Fruit fly (Drosophila melanogaster): ENCODE measurements around the gene Rad17.

Rad17 gene

DNA sequence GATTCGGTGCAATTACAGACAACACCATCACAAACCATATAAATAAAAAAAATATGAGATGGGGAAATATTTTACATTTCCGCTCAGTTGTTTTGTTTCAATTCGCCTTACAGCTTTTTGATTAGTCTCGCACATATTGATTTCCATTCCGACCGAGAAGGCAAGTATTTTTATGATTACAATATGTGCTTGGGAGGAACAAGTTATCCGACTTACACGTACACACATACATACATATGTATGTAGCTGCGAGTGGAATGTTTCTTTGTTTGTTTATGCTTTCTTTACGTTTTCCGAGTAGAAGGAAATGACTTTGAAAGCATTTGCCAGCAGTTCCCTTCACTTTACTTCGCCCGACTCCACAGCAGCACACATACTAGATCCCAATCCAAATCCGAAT, 12.6 kb downstream of the Rad17 start:
- no peak for TF ChIP-seq EcR (GFP tag; optimal IDR thresholded peaks at IDR 0.05)
- TF ChIP-seq Ets98B (GFP tag; IDR thresholded peaks at IDR 0.05), result no peak
- no peak for TF ChIP-seq rn (GFP tag; IDR thresholded peaks at IDR 0.05)
- no peak for TF ChIP-seq CG14655 (GFP tag; optimal IDR thresholded peaks at IDR 0.05)
- TF ChIP-seq D1 (tag; optimal IDR thresholded peaks at IDR 0.05), result no peak

DNA sequence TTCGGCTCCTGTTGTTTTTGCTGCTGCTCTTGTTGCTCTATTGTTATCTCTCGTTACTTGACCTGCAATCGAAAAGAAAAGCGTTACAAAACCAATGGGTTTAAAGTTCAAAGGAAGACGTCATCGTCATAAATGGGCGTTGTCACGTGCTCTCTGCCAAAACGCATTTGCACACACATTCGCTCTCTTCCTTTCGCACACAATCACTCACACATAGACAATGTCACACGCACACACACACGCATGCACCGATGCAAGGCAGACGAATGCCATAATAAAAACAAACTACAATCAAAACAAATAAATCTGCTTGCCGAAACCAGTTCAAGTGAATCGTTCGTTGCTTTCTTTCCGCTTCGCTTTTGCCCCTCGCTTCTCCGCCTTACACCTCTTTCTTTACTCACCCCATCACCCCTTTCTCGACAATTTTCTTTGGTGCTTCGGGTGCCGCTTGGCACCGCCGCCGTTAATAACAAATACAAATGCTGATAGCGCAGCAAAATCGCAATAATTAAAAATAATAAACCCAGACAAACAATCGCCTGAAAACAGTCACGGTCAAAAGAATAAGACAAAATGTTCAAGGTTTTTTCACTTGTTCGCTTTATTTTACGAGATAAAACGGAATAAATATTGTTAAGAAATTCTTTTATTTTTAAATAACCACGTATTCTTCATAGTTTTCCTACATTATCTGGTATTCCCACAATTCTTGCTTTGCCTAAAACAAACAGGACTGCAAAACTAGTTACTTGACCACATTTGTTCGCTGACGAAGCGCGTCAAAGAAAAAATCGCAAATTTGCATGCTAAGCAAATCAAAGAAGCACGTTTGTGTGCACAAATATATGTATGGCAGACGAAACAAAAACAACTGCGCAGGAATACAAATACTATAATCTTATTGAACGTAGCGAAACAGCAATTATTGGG, 13.4 kb downstream of the Rad17 start:
- no peak for TF ChIP-seq CG13204 (GFP tag; optimal IDR thresholded peaks at IDR 0.05)
- peak; percentile 47 for TF ChIP-seq D1 (tag; optimal IDR thresholded peaks at IDR 0.05)
- peak; percentile 89 for TF ChIP-seq CG14655 (GFP tag; optimal IDR thresholded peaks at IDR 0.05)
- peak; percentile 66 for TF ChIP-seq Ets98B (GFP tag; IDR thresholded peaks at IDR 0.05)
- peak; percentile 78 for TF ChIP-seq EcR (GFP tag; optimal IDR thresholded peaks at IDR 0.05)
- peak; percentile 83 for TF ChIP-seq CG8301 (tag; optimal IDR thresholded peaks at IDR 0.05)
- no peak for TF ChIP-seq rn (GFP tag; IDR thresholded peaks at IDR 0.05)
- peak; percentile 76 for TF ChIP-seq CG8159 (tag; optimal IDR thresholded peaks at IDR 0.05)
- peak; percentile 66 for TF ChIP-seq CG34367 (tag; optimal IDR thresholded peaks at IDR 0.05)
- peak; percentile 76 for TF ChIP-seq Snoo (tag; optimal IDR thresholded peaks at IDR 0.05)
- peak; percentile 32; the same call in 1 of the 2 replicates for TF ChIP-seq CG12605 (GFP tag; IDR thresholded peaks at IDR 0.05)
- TF ChIP-seq CG15710 (tag; optimal IDR thresholded peaks at IDR 0.05), result peak; percentile 66
- TF ChIP-seq CG4496 (GFP tag; IDR thresholded peaks at IDR 0.05), result peak; percentile 71; the same call in 2 of the 3 replicates
- peak; percentile 72 for TF ChIP-seq CG17806 (tag; optimal IDR thresholded peaks at IDR 0.05)
- TF ChIP-seq Pif1B (GFP tag; optimal IDR thresholded peaks at IDR 0.05), result peak; percentile 80
- peak; percentile 79 for TF ChIP-seq CG9948 (tag; optimal IDR thresholded peaks at IDR 0.05)
- peak; percentile 76 for TF ChIP-seq CG32121 (GFP tag; IDR thresholded peaks at IDR 0.05)
- peak; percentile 79 for TF ChIP-seq Pif1A (GFP tag; optimal IDR thresholded peaks at IDR 0.05)
- TF ChIP-seq fd96Ca (GFP tag; IDR thresholded peaks at IDR 0.05), result peak; percentile 67; the same call in 2 of the 3 replicates
- TF ChIP-seq gl (tag; optimal IDR thresholded peaks at IDR 0.05), result no peak
- TF ChIP-seq CG10348 (GFP tag; IDR thresholded peaks at IDR 0.05), result peak; percentile 8; the same call in 1 of the 2 replicates

DNA sequence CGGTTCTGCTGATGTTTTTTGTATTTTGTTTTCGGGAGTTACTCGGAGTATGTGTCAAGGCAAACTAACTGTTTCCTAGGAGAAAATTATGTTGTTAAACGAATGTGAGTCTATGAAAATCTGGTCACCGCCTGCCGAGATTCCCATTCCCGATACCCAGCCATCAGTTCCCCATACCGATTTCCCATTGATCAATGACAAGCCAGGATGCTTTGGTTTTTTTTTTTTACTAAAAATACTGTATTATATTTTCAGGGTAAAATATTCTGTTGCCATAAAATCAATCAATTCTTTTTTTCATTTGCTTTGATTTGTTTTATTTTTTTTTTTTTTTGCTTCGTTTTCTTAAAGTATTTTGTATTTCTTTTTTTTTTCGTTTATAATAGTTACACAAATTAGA, 20.5 kb downstream of the Rad17 start, which contains the start of gene CG7886:
Gene CG7886, minus strand, starts transcription at position 101 of the 400 bp plus-strand sequence.
- TF ChIP-seq EcR (GFP tag; optimal IDR thresholded peaks at IDR 0.05), result no peak

DNA sequence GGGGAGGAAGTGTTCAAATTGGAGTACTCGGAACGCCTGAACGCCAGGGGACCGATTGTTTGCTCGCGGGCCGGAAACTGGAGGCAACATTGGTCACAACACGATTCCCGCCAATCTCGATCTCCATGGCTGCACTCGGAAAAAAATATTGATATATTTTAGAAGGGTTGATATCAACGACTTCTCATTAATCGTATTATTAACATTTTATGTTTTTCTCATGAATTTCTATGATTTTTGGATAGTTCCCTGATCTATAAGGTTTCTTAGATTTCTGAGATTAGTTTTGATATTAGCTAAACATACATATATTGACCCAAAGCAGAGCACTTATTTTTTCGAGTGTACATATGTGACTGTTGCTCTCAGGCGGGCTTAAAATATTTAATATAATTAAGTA, 31.1 kb downstream of the Rad17 start:
- TF ChIP-seq CG13204 (GFP tag; optimal IDR thresholded peaks at IDR 0.05) (no peak), CG9948 (tag; optimal IDR thresholded peaks at IDR 0.05) (peak; percentile 16)

DNA sequence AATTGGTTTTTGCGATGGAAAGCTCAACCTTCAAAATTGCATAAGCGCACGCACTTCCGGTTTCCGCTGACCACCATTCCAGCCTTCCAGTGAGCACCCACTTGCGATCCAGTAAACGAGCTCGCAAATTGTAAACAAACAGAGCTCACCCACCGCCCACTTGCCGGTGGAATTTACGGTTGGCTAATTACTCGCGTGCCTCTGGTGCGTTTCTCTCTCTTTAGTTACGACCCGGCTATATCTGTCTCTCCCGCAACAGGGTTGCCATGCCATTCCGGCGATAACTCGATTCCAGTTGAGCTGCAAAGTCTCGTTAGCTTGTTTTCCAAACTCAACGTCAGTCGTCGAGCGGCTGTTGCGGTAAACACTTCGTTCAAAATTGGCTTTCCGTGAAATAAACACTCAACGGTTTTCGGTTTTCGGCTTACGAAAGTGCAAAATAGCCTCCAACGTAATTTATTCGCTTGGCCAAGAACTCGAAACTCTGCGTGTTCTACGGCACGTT, 32.8 kb downstream of the Rad17 start, which contains the start of gene Cad88C:
Gene Cad88C, plus strand, starts transcription at position 360 of the 505 bp plus-strand sequence.
- TF ChIP-seq CG32121 (GFP tag; IDR thresholded peaks at IDR 0.05) (0 out of 2 replicates have a peak, but pooled peaks have one; percentile 14), CG14655 (GFP tag; optimal IDR thresholded peaks at IDR 0.05) (no peak)

DNA sequence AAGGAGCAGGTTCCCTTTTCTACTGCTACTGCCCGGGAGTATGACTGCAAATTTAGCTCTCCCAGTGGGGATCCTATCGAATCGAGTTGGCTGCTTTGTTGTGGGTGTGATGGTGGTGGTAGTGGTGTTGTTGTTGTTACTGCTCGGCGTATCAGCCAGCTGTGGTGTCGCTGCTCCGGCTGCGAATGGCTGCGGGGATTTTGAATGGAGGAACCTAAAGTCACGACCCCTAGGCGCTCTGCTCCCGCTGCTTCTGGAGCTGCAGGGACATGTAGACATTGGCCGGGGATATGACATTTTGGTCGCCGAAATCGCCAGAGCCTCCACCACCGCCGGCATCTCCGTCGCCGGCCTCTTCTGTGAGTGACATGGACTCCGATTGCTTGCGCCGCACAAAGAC, 36.2 kb downstream of the Rad17 start:
- TF ChIP-seq fd96Ca (GFP tag; IDR thresholded peaks at IDR 0.05) (no peak), CG13204 (GFP tag; optimal IDR thresholded peaks at IDR 0.05) (no peak), CG32121 (GFP tag; IDR thresholded peaks at IDR 0.05) (no peak), rn (GFP tag; IDR thresholded peaks at IDR 0.05) (no peak), Pif1A (GFP tag; optimal IDR thresholded peaks at IDR 0.05) (no peak), CG15710 (tag; optimal IDR thresholded peaks at IDR 0.05) (no peak), CG17806 (tag; optimal IDR thresholded peaks at IDR 0.05) (no peak), Ets98B (GFP tag; IDR thresholded peaks at IDR 0.05) (no peak), Snoo (tag; optimal IDR thresholded peaks at IDR 0.05) (no peak), gl (tag; optimal IDR thresholded peaks at IDR 0.05) (no peak), CG8301 (tag; optimal IDR thresholded peaks at IDR 0.05) (no peak), CG8159 (tag; optimal IDR thresholded peaks at IDR 0.05) (no peak), CG14655 (GFP tag; optimal IDR thresholded peaks at IDR 0.05) (no peak), EcR (GFP tag; optimal IDR thresholded peaks at IDR 0.05) (no peak), CG12605 (GFP tag; IDR thresholded peaks at IDR 0.05) (no peak)
